Worm (Caenorhabditis elegans): Measurements from ENCODE around the gene sec-20.

DNA sequence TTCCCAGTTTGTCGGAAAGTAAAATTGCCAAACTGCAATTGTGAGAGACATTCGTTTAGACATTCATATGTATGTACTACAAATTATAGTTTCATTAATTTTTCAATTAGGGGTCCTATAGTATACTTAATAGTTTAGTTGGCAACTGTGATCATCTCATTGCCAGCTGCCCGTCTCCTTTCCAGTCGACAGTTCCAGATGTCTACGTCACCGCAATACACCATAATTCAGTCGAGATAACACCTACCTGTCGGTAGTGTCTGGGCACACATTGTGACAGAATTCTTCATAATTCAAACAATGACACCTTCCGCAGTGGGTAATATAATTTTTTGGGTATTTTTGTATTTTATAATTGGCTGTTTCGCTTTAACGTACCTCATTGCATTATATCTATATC, 18.4 kb upstream of the sec-20 start, which contains the start of gene F40G9.19:
- TF ChIP-seq dao-5 (tag; optimal IDR thresholded peaks at IDR 0.05) (no peak), W03F9.2 (tag; optimal IDR thresholded peaks at IDR 0.05) (no peak)

Measured in whole organism, L4/young adult.